Worm (Caenorhabditis elegans): ENCODE data around the gene fbxa-98.

DNA sequence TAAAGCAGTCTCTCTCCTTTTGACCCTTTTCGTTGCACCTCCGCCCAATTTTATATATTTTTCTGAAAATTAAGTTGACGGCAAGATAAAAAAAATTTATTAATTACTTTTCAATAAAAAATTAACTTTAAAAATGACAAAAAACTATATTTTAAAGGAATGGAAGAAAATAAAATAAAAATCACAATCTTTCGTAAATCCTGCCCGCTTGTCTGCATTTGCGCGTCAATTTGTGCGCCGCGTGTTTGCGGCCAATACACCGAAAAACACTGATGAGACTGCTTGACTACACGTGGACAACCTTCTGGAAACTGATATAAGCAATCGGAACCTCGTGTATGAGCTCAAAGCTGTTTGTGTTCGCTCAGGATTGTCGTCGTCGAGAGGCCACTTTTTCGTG, 3.8 kb downstream of the fbxa-98 start, which contains the start of gene C08F11.7:
- TF ChIP-seq nfya-1 (tag; optimal IDR thresholded peaks at IDR 0.05): no peak
- no peak for TF ChIP-seq ets-4 (tag; optimal IDR thresholded peaks at IDR 0.05)
- TF ChIP-seq elt-2 (tag; optimal IDR thresholded peaks at IDR 0.05): no peak
- no peak for TF ChIP-seq ama-1 (optimal IDR thresholded peaks at IDR 0.05)
- TF ChIP-seq ztf-16 (tag; optimal IDR thresholded peaks at IDR 0.05): no peak
- TF ChIP-seq pag-3 (tag; optimal IDR thresholded peaks at IDR 0.05; ENCODE audit: borderline replicate concordance): no peak
- TF ChIP-seq ceh-24 (tag; optimal IDR thresholded peaks at IDR 0.05): no peak
- no peak for TF ChIP-seq tbx-7 (tag; optimal IDR thresholded peaks at IDR 0.05)
- no peak for TF ChIP-seq C38D4.7 (GFP tag; optimal IDR thresholded peaks at IDR 0.05)
- TF ChIP-seq unc-55 (GFP tag; optimal IDR thresholded peaks at IDR 0.05): no peak
- no peak for TF ChIP-seq rnt-1 (tag; optimal IDR thresholded peaks at IDR 0.05)
- TF ChIP-seq che-1 (tag; optimal IDR thresholded peaks at IDR 0.05): no peak
- no peak for TF ChIP-seq ceh-19 (GFP tag; optimal IDR thresholded peaks at IDR 0.05)
- TF ChIP-seq unc-42 (tag; optimal IDR thresholded peaks at IDR 0.05): no peak
